Fruit fly (Drosophila melanogaster) whole organism, embryonic: ENCODE measurements around the gene fig.

Source experiments
- Abd-B ChIP-seq: fragments of 200-800 bp; sonication (Bioruptor generic); optimal IDR thresholded peaks from 2 replicates; lab custom pipeline; 2018; ENCODE audit warnings: missing biosample characterization, mild to moderate bottlenecking, missing genetic modification characterization, moderate library complexity
- Antp ChIP-seq: fragments of 200-800 bp; sonication (Bioruptor generic); optimal IDR thresholded peaks from 3 replicates; lab custom pipeline; 2016; ENCODE audit warnings: missing biosample characterization, missing genetic modification characterization
- Atf6 ChIP-seq: fragments of 200-800 bp; sonication (Bioruptor generic); IDR thresholded peaks from 2 replicates; pipeline ENCODE4 v1.3.6; 2022; ENCODE audit warnings: missing biosample characterization, missing genetic modification characterization
- BtbVII ChIP-seq: fragments of 200-800 bp; sonication (Bioruptor generic); optimal IDR thresholded peaks from 3 replicates; lab custom pipeline; 2017; ENCODE audit warnings: missing biosample characterization, mild to moderate bottlenecking, missing genetic modification characterization
- CG10147 ChIP-seq: fragments of 200-800 bp; sonication (Bioruptor generic); optimal IDR thresholded peaks from 2 replicates; lab custom pipeline; 2019; ENCODE audit warnings: missing biosample characterization, mild to moderate bottlenecking, missing genetic modification characterization, moderate library complexity
- CG12942 ChIP-seq: fragments of 200-800 bp; sonication (Bioruptor generic); optimal IDR thresholded peaks from 3 replicates; lab custom pipeline; 2016; ENCODE audit warnings: missing biosample characterization, missing genetic modification characterization
- CG13424 ChIP-seq: fragments of 200-800 bp; sonication (Bioruptor generic); optimal IDR thresholded peaks from 2 replicates; lab custom pipeline; 2019; ENCODE audit warnings: missing biosample characterization, mild to moderate bottlenecking, missing genetic modification characterization, moderate library complexity
- CG13624 ChIP-seq: fragments of 200-800 bp; sonication (Bioruptor generic); optimal IDR thresholded peaks from 2 replicates; lab custom pipeline; 2016; ENCODE audit warnings: missing biosample characterization, missing genetic modification characterization
- CG17328 ChIP-seq: fragments of 200-800 bp; sonication (Bioruptor generic); IDR thresholded peaks from 2 replicates; pipeline ENCODE4 v1.3.6; 2022; ENCODE audit warnings: missing biosample characterization, missing genetic modification characterization
- CG17385 ChIP-seq: fragments of 200-800 bp; sonication (Bioruptor generic); optimal IDR thresholded peaks from 3 replicates; lab custom pipeline; 2018; ENCODE audit warnings: missing biosample characterization, mild to moderate bottlenecking, missing genetic modification characterization
- CG2116 ChIP-seq: fragments of 200-800 bp; sonication (Bioruptor generic); optimal IDR thresholded peaks from 3 replicates; lab custom pipeline; 2018; ENCODE audit warnings: missing biosample characterization, mild to moderate bottlenecking, missing genetic modification characterization
- CG32532 ChIP-seq: fragments of 200-800 bp; sonication (Bioruptor generic); IDR thresholded peaks from 2 replicates; pipeline ENCODE4 v1.3.6; 2022; ENCODE audit warnings: missing biosample characterization, missing genetic modification characterization
- CG34376 ChIP-seq: fragments of 200-800 bp; sonication (Bioruptor generic); optimal IDR thresholded peaks from 2 replicates; lab custom pipeline; 2018; ENCODE audit warnings: missing biosample characterization, mild to moderate bottlenecking, missing genetic modification characterization
- CG34422 ChIP-seq: fragments of 200-800 bp; sonication (Bioruptor generic); IDR thresholded peaks from 3 replicates; pipeline ENCODE4 v1.3.6; 2022; ENCODE audit warnings: missing biosample characterization, missing genetic modification characterization
- CG4328 ChIP-seq: fragments of 200-800 bp; sonication (Bioruptor generic); optimal IDR thresholded peaks from 3 replicates; lab custom pipeline; 2017; ENCODE audit warnings: missing biosample characterization, missing genetic modification reagents, missing genetic modification characterization
- CG6254 ChIP-seq: fragments of 200-800 bp; sonication (Bioruptor generic); optimal IDR thresholded peaks from 3 replicates; lab custom pipeline; 2017; ENCODE audit warnings: mild to moderate bottlenecking, missing biosample characterization, missing genetic modification reagents, missing genetic modification characterization
- CG6765 ChIP-seq: fragments of 200-800 bp; sonication (Bioruptor generic); optimal IDR thresholded peaks from 3 replicates; lab custom pipeline; 2017; ENCODE audit warnings: missing biosample characterization, mild to moderate bottlenecking, missing genetic modification characterization
- CG6854 ChIP-seq: fragments of 200-800 bp; sonication (Bioruptor generic); optimal IDR thresholded peaks from 3 replicates; lab custom pipeline; 2017; ENCODE audit warnings: missing biosample characterization, mild to moderate bottlenecking, missing genetic modification characterization
- CG7357 ChIP-seq: fragments of 200-800 bp; sonication (Bioruptor generic); IDR thresholded peaks from 3 replicates; pipeline ENCODE4 v1.3.6; 2022; ENCODE audit warnings: missing biosample characterization, missing genetic modification characterization
- CG7928 ChIP-seq: fragments of 200-800 bp; sonication (Bioruptor generic); optimal IDR thresholded peaks from 2 replicates; lab custom pipeline; 2017; ENCODE audit warnings: missing biosample characterization, mild to moderate bottlenecking, missing genetic modification characterization
- Dbx ChIP-seq: fragments of 200-800 bp; sonication (Bioruptor generic); IDR thresholded peaks from 3 replicates; pipeline ENCODE4 v1.3.6; 2022; ENCODE audit warnings: missing biosample characterization, missing genetic modification characterization
- Fer3 ChIP-seq: fragments of 200-800 bp; sonication (Bioruptor generic); optimal IDR thresholded peaks from 2 replicates; lab custom pipeline; 2018; ENCODE audit warnings: missing biosample characterization, mild to moderate bottlenecking, missing genetic modification characterization, moderate library complexity
- HHEX ChIP-seq: fragments of 200-800 bp; sonication (Bioruptor generic); optimal IDR thresholded peaks from 3 replicates; lab custom pipeline; 2017; ENCODE audit warnings: missing biosample characterization, mild to moderate bottlenecking, missing genetic modification characterization, missing genetic modification reagents
- HLHmδ ChIP-seq: fragments of 200-800 bp; sonication (Bioruptor generic); optimal IDR thresholded peaks from 2 replicates; lab custom pipeline; 2018; ENCODE audit warnings: missing biosample characterization, mild to moderate bottlenecking, missing genetic modification characterization, moderate library complexity
- Hr78 ChIP-seq, 2 experiments: fragments of 200-800 bp in 1 of 2; fragments of >200 bp in 1 of 2; sonication (Bioruptor generic) in 1 of 2; optimal IDR thresholded peaks; 2 replicates each; lab custom pipeline; 2017 to 2019; ENCODE audit warnings: missing biosample characterization in 2 of 2, missing genetic modification characterization in 2 of 2, mild to moderate bottlenecking in 1 of 2, moderate library complexity in 1 of 2
- Hsf ChIP-seq: fragments of 200-800 bp; sonication (Bioruptor generic); optimal IDR thresholded peaks from 3 replicates; lab custom pipeline; 2016; ENCODE audit warnings: missing biosample characterization, missing genetic modification characterization
- PHDP ChIP-seq: fragments of 200-800 bp; sonication (Bioruptor generic); optimal IDR thresholded peaks from 3 replicates; lab custom pipeline; 2018; ENCODE audit warnings: missing biosample characterization, mild to moderate bottlenecking, missing genetic modification characterization, moderate library complexity
- Scr ChIP-seq: fragments of 200-800 bp; sonication (Bioruptor generic); IDR thresholded peaks from 2 replicates; pipeline ENCODE4 v1.3.6; 2022; ENCODE audit warnings: missing biosample characterization, missing genetic modification characterization; ENCODE audit not compliant: partially characterized antibody
- Spps ChIP-seq: fragments of 200-800 bp; sonication (Bioruptor generic); optimal IDR thresholded peaks from 2 replicates; lab custom pipeline; 2018; ENCODE audit warnings: missing biosample characterization, mild to moderate bottlenecking, missing genetic modification characterization
- Sry-β ChIP-seq: fragments of 200-800 bp; sonication (Bioruptor generic); optimal IDR thresholded peaks from 2 replicates; lab custom pipeline; 2018; ENCODE audit warnings: missing biosample characterization, mild to moderate bottlenecking, missing genetic modification characterization, moderate library complexity
- abd-A ChIP-seq: fragments of 200-800 bp; sonication (Bioruptor generic); optimal IDR thresholded peaks from 3 replicates; lab custom pipeline; 2019; ENCODE audit warnings: missing biosample characterization, mild to moderate bottlenecking, missing genetic modification characterization, moderate library complexity
- cato ChIP-seq: fragments of 200-800 bp; sonication (Bioruptor generic); optimal IDR thresholded peaks from 2 replicates; lab custom pipeline; 2016; ENCODE audit warnings: missing biosample characterization, missing genetic modification characterization, borderline replicate concordance
- caup ChIP-seq: fragments of 200-800 bp; sonication (Bioruptor generic); optimal IDR thresholded peaks from 3 replicates; lab custom pipeline; 2017; ENCODE audit warnings: missing biosample characterization, mild to moderate bottlenecking, missing genetic modification characterization, moderate library complexity; ENCODE audit not compliant: severe bottlenecking
- chm ChIP-seq: fragments of 200-800 bp; sonication (Bioruptor generic); IDR thresholded peaks from 2 replicates; pipeline ENCODE4 v1.3.6; 2022; ENCODE audit warnings: missing biosample characterization, missing genetic modification characterization
- crc ChIP-seq: fragments of 200-800 bp; sonication (Bioruptor generic); optimal IDR thresholded peaks from 2 replicates; lab custom pipeline; 2016; ENCODE audit warnings: missing biosample characterization, missing genetic modification characterization
- cwo ChIP-seq: fragments of 200-800 bp; sonication (Bioruptor generic); optimal IDR thresholded peaks from 3 replicates; lab custom pipeline; 2017; ENCODE audit warnings: missing biosample characterization, missing genetic modification characterization, mild to moderate bottlenecking, moderate library complexity, missing genetic modification reagents
- ewg ChIP-seq: fragments of 200-800 bp; sonication (Bioruptor generic); optimal IDR thresholded peaks from 3 replicates; lab custom pipeline; 2017; ENCODE audit warnings: mild to moderate bottlenecking, missing biosample characterization, missing genetic modification reagents, missing genetic modification characterization
- gcm ChIP-seq: fragments of 200-800 bp; sonication (Bioruptor generic); optimal IDR thresholded peaks from 2 replicates; lab custom pipeline; 2019; ENCODE audit warnings: missing biosample characterization, mild to moderate bottlenecking, missing genetic modification characterization, moderate library complexity
- lbe ChIP-seq: fragments of 200-800 bp; sonication (Bioruptor generic); optimal IDR thresholded peaks from 2 replicates; lab custom pipeline; 2016; ENCODE audit warnings: missing biosample characterization, mild to moderate bottlenecking, missing genetic modification characterization
- pan ChIP-seq, 4 experiments: fragments of >200 bp in 3 of 4; fragments of 200-800 bp in 1 of 4; sonication (Bioruptor generic) in 1 of 4; optimal IDR thresholded peaks in 3 of 4; IDR thresholded peaks in 1 of 4; 2 replicates each; pipeline versions ENCODE4 v1.3.6 to Lab custom; 2017 to 2022; ENCODE audit warnings: missing biosample characterization in 2 of 4, missing genetic modification characterization in 2 of 4, mixed read lengths in 1 of 4
- prd ChIP-seq, 3 experiments: fragments of >200 bp in 2 of 3; fragments of 200-800 bp in 1 of 3; sonication (Bioruptor generic) in 1 of 3; optimal IDR thresholded peaks in 2 of 3; IDR thresholded peaks in 1 of 3; 2 replicates in 2 of 3; 3 replicates in 1 of 3; pipeline versions ENCODE4 v1.3.6 to Lab custom; 2017 to 2022; ENCODE audit warnings: missing biosample characterization in 1 of 3, missing genetic modification characterization in 1 of 3
- ranshi ChIP-seq: fragments of 200-800 bp; sonication (Bioruptor generic); IDR thresholded peaks from 2 replicates; pipeline ENCODE4 v1.3.6; 2022; ENCODE audit warnings: missing biosample characterization, missing genetic modification characterization
- salm ChIP-seq: fragments of 200-800 bp; sonication (Bioruptor generic); optimal IDR thresholded peaks from 2 replicates; lab custom pipeline; 2018; ENCODE audit warnings: missing biosample characterization, mild to moderate bottlenecking, missing genetic modification characterization
- so ChIP-seq: fragments of 200-800 bp; sonication (Bioruptor generic); IDR thresholded peaks from 3 replicates; pipeline ENCODE4 v1.3.6; 2022; ENCODE audit warnings: missing biosample characterization, missing genetic modification characterization
- sob ChIP-seq: fragments of 200-800 bp; sonication (Bioruptor generic); IDR thresholded peaks from 2 replicates; pipeline ENCODE4 v1.3.6; 2022; ENCODE audit warnings: missing biosample characterization, missing genetic modification characterization
- sqz ChIP-seq: fragments of 200-800 bp; sonication (Bioruptor generic); optimal IDR thresholded peaks from 3 replicates; lab custom pipeline; 2018; ENCODE audit warnings: missing biosample characterization, mild to moderate bottlenecking, missing genetic modification characterization
- unc-4 ChIP-seq: fragments of 200-800 bp; sonication (Bioruptor generic); IDR thresholded peaks from 2 replicates; pipeline ENCODE4 v1.3.6; 2022; ENCODE audit warnings: missing biosample characterization, missing genetic modification characterization; ENCODE audit not compliant: partially characterized antibody
- z ChIP-seq: fragments of 200-800 bp; sonication (Bioruptor generic); IDR thresholded peaks from 3 replicates; pipeline ENCODE4 v1.3.6; 2022; ENCODE audit warnings: missing biosample characterization, missing genetic modification characterization

fig gene

DNA sequence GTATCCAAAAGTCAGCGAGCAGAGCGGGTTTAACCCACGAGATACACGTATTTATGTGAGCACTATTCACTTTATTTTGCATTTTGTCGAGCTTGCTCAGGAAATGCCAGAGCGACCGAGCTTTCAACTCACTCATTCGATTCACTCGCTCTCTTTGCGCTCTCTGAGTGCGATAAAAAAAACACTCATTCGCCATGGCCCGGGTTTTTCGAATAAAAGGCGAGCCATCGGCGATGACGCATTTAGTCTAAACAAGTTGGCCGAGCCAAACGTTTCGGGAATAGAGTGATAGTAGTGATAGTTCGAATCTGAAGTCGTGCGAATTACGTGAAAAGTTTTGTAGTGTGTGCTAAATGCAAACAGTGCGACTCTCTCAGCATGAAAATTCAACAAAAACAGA is 2.1 kb upstream of the fig start (continued):
- TF ChIP-seq gcm (GFP tag; lab: Kevin White, UChicago), result peak; percentile 10
- no peak for TF ChIP-seq Hr78 (GFP tag; optimal IDR thresholded peaks at IDR 0.05; lab: Kevin White, UChicago)
- no peak for TF ChIP-seq salm
- TF ChIP-seq BtbVII (GFP tag; lab: Kevin White, UChicago), result peak; percentile 23
- TF ChIP-seq Abd-B, result no peak
- TF ChIP-seq CG13624 (GFP tag; lab: Kevin White, UChicago), result peak; percentile 76
- TF ChIP-seq CG17328 (GFP tag; lab: Robert Waterston, UW), result no peak
- peak; percentile 46; the same call in 1 of the 2 replicates for TF ChIP-seq sob (GFP tag; lab: Robert Waterston, UW)
- peak; percentile 40 for TF ChIP-seq lbe (GFP tag; lab: Kevin White, UChicago)
- peak; percentile 44 for TF ChIP-seq CG6765 (GFP tag; lab: Kevin White, UChicago)
- TF ChIP-seq Antp (GFP tag; lab: Kevin White, UChicago), result peak; percentile 18
- no peak; the same call in 1 of the 2 replicates for TF ChIP-seq Atf6 (GFP tag; lab: Robert Waterston, UW)
- peak; percentile 66 for TF ChIP-seq sqz (GFP tag; lab: Kevin White, UChicago)
- peak; percentile 57; the same call in 1 of the 2 replicates for TF ChIP-seq CG32532 (GFP tag; lab: Robert Waterston, UW)
- TF ChIP-seq Spps (tag; lab: Kevin White, UChicago), result no peak
- peak; percentile 82 for TF ChIP-seq CG34376 (GFP tag; lab: Kevin White, UChicago)
- 0 out of 3 replicates have a peak, but pooled peaks have one; percentile 29 for TF ChIP-seq so (GFP tag; lab: Robert Waterston, UW)
- peak; percentile 71 for TF ChIP-seq caup (GFP tag; lab: Kevin White, UChicago)
- peak; percentile 31 for TF ChIP-seq HHEX (GFP tag; lab: Kevin White, UChicago)
- peak; percentile 38 for TF ChIP-seq Fer3
- TF ChIP-seq cwo (GFP tag; lab: Kevin White, UChicago), result peak; percentile 34
- peak; percentile 98 for TF ChIP-seq z (GFP tag; lab: Robert Waterston, UW)
- peak; percentile 10 for TF ChIP-seq CG4328 (GFP tag; lab: Kevin White, UChicago)
- TF ChIP-seq pan (optimal IDR thresholded peaks at IDR 0.05; lab: Kevin White, UChicago), result no peak
- peak in 1 of 2 experiments; percentile 26 for TF ChIP-seq pan (GFP tag; optimal IDR thresholded peaks at IDR 0.05 in 1 of 2, IDR thresholded peaks at IDR 0.05 in 1 of 2)
- TF ChIP-seq HLHmδ, result no peak
- peak; percentile 69 for TF ChIP-seq abd-A (tag; lab: Kevin White, UChicago)
- TF ChIP-seq CG10147, result peak; percentile 2
- no peak for TF ChIP-seq CG12942 (GFP tag; lab: Kevin White, UChicago)
- peak; percentile 71; the same call in 1 of the 2 replicates for TF ChIP-seq chm (GFP tag; lab: Robert Waterston, UW)
- no peak for TF ChIP-seq Dbx (GFP tag; lab: Robert Waterston, UW)
- TF ChIP-seq CG7357 (GFP tag; lab: Robert Waterston, UW), result no peak
- peak; percentile 44; the same call in 1 of the 2 replicates for TF ChIP-seq Scr (GFP tag; lab: Robert Waterston, UW)
- no peak for TF ChIP-seq CG2116 (GFP tag; lab: Kevin White, UChicago)
- TF ChIP-seq unc-4 (GFP tag; lab: Robert Waterston, UW), result peak; percentile 48
- TF ChIP-seq CG13424 (tag; lab: Kevin White, UChicago), result no peak
- peak; percentile 10 for TF ChIP-seq CG6254
- no peak for TF ChIP-seq Hsf (GFP tag; lab: Kevin White, UChicago)
- TF ChIP-seq PHDP (tag; lab: Kevin White, UChicago), result peak; percentile 29
- TF ChIP-seq CG17385 (GFP tag; lab: Kevin White, UChicago), result peak; percentile 39
- no peak for TF ChIP-seq CG7928 (GFP tag; lab: Kevin White, UChicago)
- no peak for TF ChIP-seq ewg (GFP tag; lab: Kevin White, UChicago)
- no peak for TF ChIP-seq cato
- no peak for TF ChIP-seq Sry-β (GFP tag; lab: Kevin White, UChicago)
- peak; percentile 34; the same call in 1 of the 2 replicates for TF ChIP-seq ranshi
- TF ChIP-seq prd (optimal IDR thresholded peaks at IDR 0.05; lab: Kevin White, UChicago), result no peak
- TF ChIP-seq prd (GFP tag; IDR thresholded peaks at IDR 0.05; lab: Robert Waterston, UW), result no peak
- peak; percentile 20 for TF ChIP-seq CG6854 (GFP tag; lab: Kevin White, UChicago)
- peak; percentile 48; the same call in 1 of the 3 replicates for TF ChIP-seq CG34422 (GFP tag; lab: Robert Waterston, UW)
- TF ChIP-seq crc, result no peak
